Worm (Caenorhabditis elegans): ENCODE measurements around the gene gcy-29.

DNA sequence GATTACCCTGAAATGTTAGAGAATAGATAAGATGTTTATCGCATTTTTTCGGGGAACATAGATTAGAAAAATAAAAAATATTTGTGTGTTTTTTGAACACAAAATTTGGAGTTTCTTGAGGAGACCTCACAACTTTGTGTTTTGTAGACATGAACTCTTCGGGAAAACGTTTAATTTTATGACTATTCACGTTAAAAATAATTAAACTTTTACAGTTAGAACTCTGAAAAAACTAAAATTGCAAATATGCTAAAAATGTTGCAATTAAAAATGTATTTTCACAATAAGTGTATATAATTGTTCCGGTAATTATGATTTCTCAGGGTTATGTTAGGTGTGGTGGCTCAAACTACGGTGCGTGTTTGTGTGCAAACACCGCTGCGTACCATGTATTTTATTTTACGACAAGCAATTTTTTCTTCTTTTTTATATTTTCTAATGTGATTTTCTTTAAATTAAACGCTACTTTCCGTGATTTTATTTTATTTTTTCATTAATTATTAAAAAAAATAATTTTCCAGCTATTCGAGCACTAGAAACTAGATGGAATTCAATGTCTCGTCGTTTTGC lies 20.3 kb downstream of the gcy-29 start, which contains the start of the genes F57C2.5 and spat-1:
- TF ChIP-seq ama-1 (optimal IDR thresholded peaks at IDR 0.05) (no peak), sea-1 (GFP tag; conservative IDR thresholded peaks at IDR 0.05) (peak; percentile 41; the same call in 1 of the 2 replicates), ceh-13 (GFP tag; optimal IDR thresholded peaks at IDR 0.05) (peak; percentile 38), scrt-1 (GFP tag; IDR thresholded peaks at IDR 0.05) (0 out of 2 replicates have a peak, but pooled peaks have one; percentile 18), pes-1 (GFP tag; IDR thresholded peaks at IDR 0.05) (peak; percentile 65), flt-1 (GFP tag; IDR thresholded peaks at IDR 0.05) (no peak), aly-1 (tag; optimal IDR thresholded peaks at IDR 0.05) (no peak), ets-7 (tag; optimal IDR thresholded peaks at IDR 0.05) (peak; percentile 67), tbx-37 (GFP tag; conservative IDR thresholded peaks at IDR 0.05) (0 out of 2 replicates have a peak, but pooled peaks have one; percentile 41), F13C5.2 (tag; optimal IDR thresholded peaks at IDR 0.05) (peak; percentile 45), ceh-36 (tag; optimal IDR thresholded peaks at IDR 0.05) (no peak), B0310.2 (tag; optimal IDR thresholded peaks at IDR 0.05) (no peak), tbx-11 (GFP tag; IDR thresholded peaks at IDR 0.05) (no peak), hmg-4 (GFP tag; optimal IDR thresholded peaks at IDR 0.05) (no peak)

All from whole organism, early embryonic.